Fruit fly (Drosophila melanogaster) whole organism, embryonic: ENCODE measurements around the gene Gen.

Experiments
- CG12391 ChIP-seq: fragments of 200-800 bp; sonication (Bioruptor generic); optimal IDR thresholded peaks from 3 replicates; lab custom pipeline; 2018; ENCODE audit warnings: missing biosample characterization, mild to moderate bottlenecking, missing genetic modification characterization, moderate library complexity
- CG12659 ChIP-seq: fragments of 200-800 bp; sonication (Bioruptor generic); optimal IDR thresholded peaks from 3 replicates; lab custom pipeline; 2017; ENCODE audit warnings: mild to moderate bottlenecking, missing biosample characterization, missing genetic modification reagents, missing genetic modification characterization
- CG12744 ChIP-seq: fragments of 200-800 bp; sonication (Bioruptor generic); optimal IDR thresholded peaks from 2 replicates; lab custom pipeline; 2016; ENCODE audit warnings: missing biosample characterization, missing genetic modification characterization
- CG17361 ChIP-seq: fragments of 200-800 bp; sonication (Bioruptor generic); IDR thresholded peaks from 3 replicates; pipeline ENCODE4 v1.3.6; 2022; ENCODE audit warnings: missing biosample characterization, missing genetic modification characterization
- CG17568 ChIP-seq: fragments of 200-800 bp; sonication (Bioruptor generic); optimal IDR thresholded peaks from 2 replicates; lab custom pipeline; 2018; ENCODE audit warnings: missing biosample characterization, mild to moderate bottlenecking, missing genetic modification characterization, moderate library complexity
- CG2129 ChIP-seq: fragments of 200-800 bp; sonication (Bioruptor generic); IDR thresholded peaks from 2 replicates; pipeline ENCODE4 v1.3.6; 2022; ENCODE audit warnings: missing biosample characterization, missing genetic modification characterization; ENCODE audit not compliant: partially characterized antibody
- CG2712 ChIP-seq: fragments of 200-800 bp; optimal IDR thresholded peaks from 3 replicates; lab custom pipeline; 2019; ENCODE audit warnings: missing biosample characterization, mild to moderate bottlenecking, missing genetic modification characterization, moderate library complexity
- CG34376 ChIP-seq: fragments of 200-800 bp; sonication (Bioruptor generic); optimal IDR thresholded peaks from 2 replicates; lab custom pipeline; 2018; ENCODE audit warnings: missing biosample characterization, mild to moderate bottlenecking, missing genetic modification characterization
- CG4707 ChIP-seq: fragments of 200-800 bp; sonication (Bioruptor generic); optimal IDR thresholded peaks from 2 replicates; lab custom pipeline; 2018; ENCODE audit warnings: missing biosample characterization, mild to moderate bottlenecking, missing genetic modification characterization, moderate library complexity
- CG5953 ChIP-seq: fragments of 200-800 bp; sonication (Bioruptor generic); IDR thresholded peaks from 2 replicates; pipeline ENCODE4 v1.3.6; 2022; ENCODE audit warnings: missing biosample characterization, missing genetic modification characterization
- CG6175 ChIP-seq: fragments of 200-800 bp; sonication (Bioruptor generic); IDR thresholded peaks from 3 replicates; pipeline ENCODE4 v1.3.6; 2022; ENCODE audit warnings: missing biosample characterization, missing genetic modification characterization
- CG7556 ChIP-seq: fragments of 200-800 bp; sonication (Bioruptor generic); optimal IDR thresholded peaks from 2 replicates; lab custom pipeline; 2017; ENCODE audit warnings: missing biosample characterization, mild to moderate bottlenecking, missing genetic modification characterization
- CG8089 ChIP-seq: fragments of 200-800 bp; sonication (Bioruptor generic); optimal IDR thresholded peaks from 3 replicates; lab custom pipeline; 2016; ENCODE audit warnings: missing biosample characterization, missing genetic modification characterization
- CG8478 ChIP-seq: fragments of >200 bp; optimal IDR thresholded peaks from 2 replicates; lab custom pipeline; 2018
- CG9876 ChIP-seq: fragments of 200-800 bp; sonication (Bioruptor generic); optimal IDR thresholded peaks from 2 replicates; lab custom pipeline; 2016; ENCODE audit warnings: missing biosample characterization, missing genetic modification characterization
- D ChIP-seq, 2 experiments: fragments of 200-800 bp in 1 of 2; fragments of >200 bp in 1 of 2; sonication (Bioruptor generic) in 1 of 2; optimal IDR thresholded peaks; 2 replicates in 1 of 2; 3 replicates in 1 of 2; lab custom pipeline; 2017; ENCODE audit warnings: mild to moderate bottlenecking in 1 of 2, missing biosample characterization in 1 of 2, missing genetic modification characterization in 1 of 2, missing genetic modification reagents in 1 of 2
- Dek ChIP-seq: fragments of 200-800 bp; sonication (Bioruptor generic); optimal IDR thresholded peaks from 3 replicates; lab custom pipeline; 2019; ENCODE audit warnings: missing biosample characterization, mild to moderate bottlenecking, missing genetic modification characterization, moderate library complexity
- Dfd ChIP-seq, 2 experiments: fragments of >200 bp; optimal IDR thresholded peaks; 2 replicates each; lab custom pipeline; 2017; ENCODE audit warnings: missing biosample characterization in 2 of 2, missing genetic modification characterization in 2 of 2
- Dp ChIP-seq: fragments of 200-800 bp; sonication (Bioruptor generic); optimal IDR thresholded peaks from 2 replicates; lab custom pipeline; 2018; ENCODE audit warnings: missing biosample characterization, mild to moderate bottlenecking, missing genetic modification characterization, moderate library complexity
- Eip74EF ChIP-seq, 2 experiments: fragments of 200-800 bp in 1 of 2; fragments of >200 bp in 1 of 2; sonication (Bioruptor generic) in 1 of 2; optimal IDR thresholded peaks; 2 replicates each; lab custom pipeline; 2017 to 2019; ENCODE audit warnings: missing biosample characterization in 2 of 2, missing genetic modification characterization in 2 of 2, mild to moderate bottlenecking in 1 of 2, moderate library complexity in 1 of 2
- Ets65A ChIP-seq: fragments of 200-800 bp; sonication (Bioruptor generic); peaks from one replicate; lab custom pipeline; 2016; ENCODE audit warnings: missing biosample characterization, missing genetic modification characterization
- HHEX ChIP-seq: fragments of 200-800 bp; sonication (Bioruptor generic); optimal IDR thresholded peaks from 3 replicates; lab custom pipeline; 2017; ENCODE audit warnings: missing biosample characterization, mild to moderate bottlenecking, missing genetic modification characterization, missing genetic modification reagents
- Lpt ChIP-seq: fragments of >200 bp; optimal IDR thresholded peaks from 2 replicates; lab custom pipeline; 2018; ENCODE audit warnings: missing biosample characterization, missing genetic modification characterization
- Mad ChIP-seq: fragments of 200-800 bp; sonication (Bioruptor generic); optimal IDR thresholded peaks from 2 replicates; lab custom pipeline; 2016; ENCODE audit warnings: missing biosample characterization, missing genetic modification characterization
- Nf-YB ChIP-seq: fragments of 200-800 bp; sonication (Bioruptor generic); optimal IDR thresholded peaks from 3 replicates; lab custom pipeline; 2019; ENCODE audit warnings: missing biosample characterization, mild to moderate bottlenecking, missing genetic modification characterization, moderate library complexity
- Oaz ChIP-seq: fragments of 200-800 bp; sonication (Bioruptor generic); IDR thresholded peaks from 2 replicates; pipeline ENCODE4 v1.3.6; 2022; ENCODE audit warnings: missing biosample characterization, missing genetic modification characterization
- Optix ChIP-seq: fragments of 200-800 bp; sonication (Bioruptor generic); IDR thresholded peaks from 3 replicates; pipeline ENCODE4 v1.3.6; 2022; ENCODE audit warnings: missing biosample characterization, missing genetic modification characterization
- PHDP ChIP-seq: fragments of 200-800 bp; sonication (Bioruptor generic); optimal IDR thresholded peaks from 3 replicates; lab custom pipeline; 2018; ENCODE audit warnings: missing biosample characterization, mild to moderate bottlenecking, missing genetic modification characterization, moderate library complexity
- Ravus ChIP-seq: fragments of 200-800 bp; sonication (Bioruptor generic); IDR thresholded peaks from 2 replicates; pipeline ENCODE4 v1.3.6; 2022; ENCODE audit warnings: missing biosample characterization, missing genetic modification characterization
- Scr ChIP-seq: fragments of 200-800 bp; sonication (Bioruptor generic); IDR thresholded peaks from 2 replicates; pipeline ENCODE4 v1.3.6; 2022; ENCODE audit warnings: missing biosample characterization, missing genetic modification characterization; ENCODE audit not compliant: partially characterized antibody
- Side ChIP-seq: fragments of 200-800 bp; sonication (Bioruptor generic); optimal IDR thresholded peaks from 2 replicates; lab custom pipeline; 2016; ENCODE audit warnings: missing biosample characterization, missing genetic modification characterization
- Tbp ChIP-seq: fragments of >200 bp; optimal IDR thresholded peaks from 2 replicates; lab custom pipeline; 2018; ENCODE audit warnings: missing biosample characterization, missing genetic modification characterization
- az2 ChIP-seq: fragments of 200-800 bp; sonication (Bioruptor generic); optimal IDR thresholded peaks from 3 replicates; lab custom pipeline; 2016; ENCODE audit warnings: missing biosample characterization, missing genetic modification characterization
- bowl ChIP-seq: fragments of 200-800 bp; sonication (Bioruptor generic); IDR thresholded peaks from 2 replicates; pipeline ENCODE4 v1.3.6; 2022; ENCODE audit warnings: missing biosample characterization, missing genetic modification characterization
- lbe ChIP-seq: fragments of 200-800 bp; sonication (Bioruptor generic); optimal IDR thresholded peaks from 2 replicates; lab custom pipeline; 2016; ENCODE audit warnings: missing biosample characterization, mild to moderate bottlenecking, missing genetic modification characterization
- lov ChIP-seq, 2 experiments: fragments of 200-800 bp in 1 of 2; fragments of >200 bp in 1 of 2; sonication (Bioruptor generic) in 1 of 2; IDR thresholded peaks in 1 of 2; optimal IDR thresholded peaks in 1 of 2; 2 replicates in 1 of 2; 3 replicates in 1 of 2; pipeline versions ENCODE4 v1.3.6 to Lab custom; 2017 to 2022; ENCODE audit warnings: missing biosample characterization in 1 of 2, missing genetic modification characterization in 1 of 2
- nom ChIP-seq: fragments of 200-800 bp; sonication (Bioruptor generic); optimal IDR thresholded peaks from 2 replicates; lab custom pipeline; 2017; ENCODE audit warnings: missing biosample characterization, missing genetic modification characterization, mild to moderate bottlenecking, moderate library complexity, missing genetic modification reagents
- repo ChIP-seq: fragments of 200-800 bp; sonication (Bioruptor generic); optimal IDR thresholded peaks from 2 replicates; lab custom pipeline; 2016; ENCODE audit warnings: missing biosample characterization, missing genetic modification characterization
- sens-2 ChIP-seq: fragments of 200-800 bp; sonication (Bioruptor generic); IDR thresholded peaks from 2 replicates; pipeline ENCODE4 v1.3.6; 2022; ENCODE audit warnings: missing biosample characterization, missing genetic modification characterization
- sima ChIP-seq: fragments of 200-800 bp; sonication (Bioruptor generic); optimal IDR thresholded peaks from 2 replicates; lab custom pipeline; 2016; ENCODE audit warnings: missing biosample characterization, missing genetic modification characterization
- ssp ChIP-seq: fragments of 200-800 bp; sonication (Bioruptor generic); IDR thresholded peaks from 2 replicates; pipeline ENCODE4 v1.3.6; 2022; ENCODE audit warnings: missing biosample characterization, missing genetic modification characterization
- stc ChIP-seq: fragments of 200-800 bp; sonication (Bioruptor generic); IDR thresholded peaks from 2 replicates; pipeline ENCODE4 v1.3.6; 2022; ENCODE audit warnings: missing biosample characterization, missing genetic modification characterization
- tio ChIP-seq: fragments of 200-800 bp; sonication (Bioruptor generic); optimal IDR thresholded peaks from 2 replicates; lab custom pipeline; 2017; ENCODE audit warnings: missing biosample characterization, missing genetic modification characterization, inconsistent platforms
- tna ChIP-seq: fragments of 200-800 bp; sonication (Bioruptor generic); IDR thresholded peaks from 2 replicates; pipeline ENCODE4 v1.3.6; 2022; ENCODE audit warnings: missing biosample characterization, missing genetic modification characterization; ENCODE audit not compliant: partially characterized antibody
- trem ChIP-seq: fragments of 200-800 bp; optimal IDR thresholded peaks from 3 replicates; lab custom pipeline; 2019; ENCODE audit warnings: missing biosample characterization, mild to moderate bottlenecking, missing genetic modification characterization, moderate library complexity
- wek ChIP-seq: fragments of 200-800 bp; sonication (Bioruptor generic); optimal IDR thresholded peaks from 3 replicates; lab custom pipeline; 2018; ENCODE audit warnings: missing biosample characterization, mild to moderate bottlenecking, missing genetic modification characterization, moderate library complexity
- z ChIP-seq: fragments of 200-800 bp; sonication (Bioruptor generic); IDR thresholded peaks from 3 replicates; pipeline ENCODE4 v1.3.6; 2022; ENCODE audit warnings: missing biosample characterization, missing genetic modification characterization
- zen ChIP-seq: fragments of 200-800 bp; sonication (Bioruptor generic); optimal IDR thresholded peaks from 3 replicates; lab custom pipeline; 2018; ENCODE audit warnings: missing biosample characterization, mild to moderate bottlenecking, missing genetic modification characterization, moderate library complexity

Gene Gen

DNA sequence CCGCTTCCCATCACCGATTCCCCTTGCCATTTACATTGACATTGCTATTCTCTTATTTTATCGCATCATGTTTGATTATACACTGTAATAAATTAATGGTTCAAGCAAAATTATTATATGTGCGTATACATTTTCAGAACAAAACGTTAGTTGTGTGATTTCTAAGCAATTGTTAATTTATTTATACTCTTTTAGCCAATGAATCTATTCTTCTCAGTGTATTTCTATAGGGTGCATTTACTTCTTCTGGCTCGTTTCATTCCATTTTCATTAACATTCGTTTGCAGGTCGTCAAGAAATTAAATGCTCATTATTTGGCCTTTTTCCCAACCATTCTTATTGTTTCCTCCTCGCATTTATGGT is 35.4 kb upstream of the Gen start (continued):
- no peak for TF ChIP-seq lov (optimal IDR thresholded peaks at IDR 0.05; lab: Kevin White, UChicago)
- peak; percentile 79; the same call in 2 of the 3 replicates for TF ChIP-seq lov (GFP tag; IDR thresholded peaks at IDR 0.05; lab: Robert Waterston, UW)
- TF ChIP-seq CG6175 = no peak
- TF ChIP-seq CG7556 (GFP tag; lab: Kevin White, UChicago) = no peak
- peak; percentile 3 for TF ChIP-seq Nf-YB (GFP tag; lab: Kevin White, UChicago)
- TF ChIP-seq CG9876 (GFP tag; lab: Kevin White, UChicago) = no peak
- TF ChIP-seq Ravus (GFP tag; lab: Robert Waterston, UW) = no peak
- peak; percentile 59 for TF ChIP-seq CG8089 (GFP tag; lab: Kevin White, UChicago)
- no peak for TF ChIP-seq repo (GFP tag; lab: Kevin White, UChicago)
- TF ChIP-seq Side = peak; percentile 32
- TF ChIP-seq CG4707 (GFP tag; lab: Kevin White, UChicago) = no peak
- peak; percentile 23 for TF ChIP-seq HHEX (GFP tag; lab: Kevin White, UChicago)
- TF ChIP-seq CG5953 (GFP tag; lab: Robert Waterston, UW) = no peak
- TF ChIP-seq sima (GFP tag; lab: Kevin White, UChicago) = no peak
- peak; percentile 73 for TF ChIP-seq PHDP (tag; lab: Kevin White, UChicago)
- TF ChIP-seq ssp (GFP tag; lab: Robert Waterston, UW) = peak; percentile 56
- TF ChIP-seq nom (GFP tag; lab: Kevin White, UChicago) = no peak
- peak; percentile 49 for TF ChIP-seq tio
- TF ChIP-seq Mad (GFP tag; lab: Kevin White, UChicago) = no peak
- no peak for TF ChIP-seq Tbp (GFP tag; lab: Kevin White, UChicago)
- no peak for TF ChIP-seq z (GFP tag; lab: Robert Waterston, UW)
- 0 out of 2 replicates have a peak, but pooled peaks have one; percentile 37 for TF ChIP-seq sens-2
- TF ChIP-seq CG12391 (tag; lab: Kevin White, UChicago) = peak; percentile 73
- TF ChIP-seq Dek (tag; lab: Kevin White, UChicago) = peak; percentile 9
- TF ChIP-seq, all 482 proteins: peak for 223

DNA sequence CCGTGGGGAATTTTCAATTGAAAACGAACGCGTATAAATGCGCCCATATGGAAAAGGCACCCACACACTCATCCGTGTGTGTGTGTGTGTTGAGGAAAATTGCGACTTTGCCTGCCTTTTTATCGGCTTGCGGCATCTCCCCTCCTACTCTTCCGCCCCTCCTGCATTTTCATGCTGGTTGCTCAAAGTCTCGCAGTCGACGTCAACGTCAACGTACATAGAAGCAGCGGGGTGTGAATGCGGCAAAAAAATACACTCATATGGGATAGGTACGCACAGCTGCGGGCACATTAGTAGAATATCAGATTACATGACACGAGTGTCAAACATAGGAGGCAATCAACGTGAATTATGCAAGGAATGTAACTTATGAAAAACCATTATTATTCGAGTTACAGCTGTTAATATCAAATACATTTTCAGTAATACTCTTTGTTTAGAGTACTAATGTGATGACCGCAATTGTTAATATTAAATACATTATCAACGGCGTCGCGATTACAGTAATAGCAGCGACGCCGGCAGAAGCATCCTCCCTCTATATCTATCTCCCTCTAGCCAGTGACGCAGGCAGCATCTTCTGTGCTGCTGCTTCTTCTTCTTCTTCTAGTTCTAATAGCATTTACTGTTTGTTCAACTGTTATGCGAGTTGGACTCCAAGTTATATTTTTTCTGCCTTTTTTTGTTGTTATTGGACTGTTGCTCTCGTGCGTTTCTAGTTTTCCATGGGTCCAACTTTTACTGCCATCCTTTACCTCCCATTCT is 34.8 kb upstream of the Gen start:
- TF ChIP-seq CG12659 (peak; percentile 83), Scr (GFP tag; lab: Robert Waterston, UW) (no peak), CG17361 (GFP tag; lab: Robert Waterston, UW) (peak; percentile 87), CG17568 (GFP tag; lab: Kevin White, UChicago) (peak; percentile 75), Dp (no peak), CG8478 (lab: Kevin White, UChicago) (no peak), bowl (GFP tag; lab: Robert Waterston, UW) (peak; percentile 83), D (optimal IDR thresholded peaks at IDR 0.05; lab: Kevin White, UChicago) (no peak), D (GFP tag; optimal IDR thresholded peaks at IDR 0.05; lab: Kevin White, UChicago) (peak; percentile 83), lbe (peak; percentile 57), Lpt (no peak), trem (tag; lab: Kevin White, UChicago) (peak; percentile 92), CG12744 (peak; percentile 66), Mad (GFP tag; lab: Kevin White, UChicago) (peak; percentile 77), stc (GFP tag; lab: Robert Waterston, UW) (peak; percentile 90), CG34376 (peak; percentile 56), tna (GFP tag; lab: Robert Waterston, UW) (no peak), Dfd (GFP tag; optimal IDR thresholded peaks at IDR 0.05; lab: Kevin White, UChicago) (no peak), Oaz (GFP tag; lab: Robert Waterston, UW) (peak; percentile 76), Optix (GFP tag; lab: Robert Waterston, UW) (peak; percentile 84), CG2129 (no peak), Eip74EF (GFP tag; optimal IDR thresholded peaks at IDR 0.05; lab: Kevin White, UChicago) (peak in 1 of 2 experiments; percentile 81), wek (GFP tag; lab: Kevin White, UChicago) (peak; percentile 81), zen (tag; lab: Kevin White, UChicago) (peak; percentile 91), CG2712 (tag; lab: Kevin White, UChicago) (peak; percentile 93), az2 (peak; percentile 88), Ets65A (GFP tag; lab: Kevin White, UChicago) (peak; percentile 98)
